Fruit fly (Drosophila melanogaster) whole organism: ENCODE measurements around the gene Kaz-m1.

Source experiments
- CG8478 ChIP-seq: fragments of >200 bp; optimal IDR thresholded peaks from 2 replicates; lab custom pipeline; 2018; ENCODE audit warnings: inconsistent platforms
- Dll ChIP-seq: fragments of >200 bp; optimal IDR thresholded peaks from 2 replicates; lab custom pipeline; 2017
- EcR ChIP-seq, 2 experiments: fragments of >200 bp; optimal IDR thresholded peaks; 2 replicates each; lab custom pipeline; 2017; ENCODE audit warnings: missing biosample characterization in 2 of 2, missing genetic modification characterization in 2 of 2, missing genetic modification reagents in 2 of 2
- pan ChIP-seq: fragments of >200 bp; optimal IDR thresholded peaks from 2 replicates; lab custom pipeline; 2017
- psq ChIP-seq: fragments of >200 bp; optimal IDR thresholded peaks from 2 replicates; lab custom pipeline; 2017
- usp ChIP-seq: fragments of >200 bp; optimal IDR thresholded peaks from 2 replicates; lab custom pipeline; 2017; ENCODE audit warnings: missing biosample characterization, missing genetic modification characterization, mixed read lengths

The Kaz-m1 gene

DNA sequence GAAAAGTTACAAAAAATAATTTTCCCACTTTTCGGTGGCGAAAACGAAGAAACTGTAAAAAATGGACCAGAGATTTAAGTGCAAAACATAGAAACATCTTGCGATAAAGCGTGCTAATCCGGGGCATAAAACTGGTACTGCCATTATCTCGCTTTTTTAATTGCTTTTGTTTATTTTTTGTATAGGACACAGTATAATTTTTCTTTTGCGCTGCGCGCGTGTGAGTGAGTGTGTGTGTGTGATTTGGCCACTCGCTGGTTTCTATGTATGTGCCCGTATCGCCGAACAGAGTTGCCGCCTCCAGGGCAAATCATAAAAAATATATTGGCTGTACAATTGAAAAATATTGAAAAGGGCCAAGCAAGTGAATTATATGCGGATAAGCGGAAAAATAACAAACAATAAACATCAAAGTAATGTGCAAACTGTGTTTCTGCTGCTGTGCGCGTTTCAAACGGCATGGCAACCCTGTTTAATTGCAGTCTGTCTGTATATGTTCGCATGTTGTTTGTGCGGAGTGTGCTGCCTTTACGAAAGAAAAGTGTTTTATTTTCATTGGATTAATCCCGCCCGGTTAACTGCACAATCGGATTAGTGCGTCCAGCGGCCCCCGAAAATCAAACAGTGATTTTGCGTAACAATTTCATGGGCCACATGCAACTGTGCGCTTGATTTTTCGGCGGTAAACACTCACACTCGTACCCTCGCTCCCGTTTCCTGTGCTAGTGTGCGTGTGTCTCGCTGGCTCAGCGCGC is 27.8 kb downstream of the Kaz-m1 start:
- TF ChIP-seq CG8478 (lab: Kevin White, UChicago) (peak; percentile 69), pan (lab: Kevin White, UChicago) (no peak)

DNA sequence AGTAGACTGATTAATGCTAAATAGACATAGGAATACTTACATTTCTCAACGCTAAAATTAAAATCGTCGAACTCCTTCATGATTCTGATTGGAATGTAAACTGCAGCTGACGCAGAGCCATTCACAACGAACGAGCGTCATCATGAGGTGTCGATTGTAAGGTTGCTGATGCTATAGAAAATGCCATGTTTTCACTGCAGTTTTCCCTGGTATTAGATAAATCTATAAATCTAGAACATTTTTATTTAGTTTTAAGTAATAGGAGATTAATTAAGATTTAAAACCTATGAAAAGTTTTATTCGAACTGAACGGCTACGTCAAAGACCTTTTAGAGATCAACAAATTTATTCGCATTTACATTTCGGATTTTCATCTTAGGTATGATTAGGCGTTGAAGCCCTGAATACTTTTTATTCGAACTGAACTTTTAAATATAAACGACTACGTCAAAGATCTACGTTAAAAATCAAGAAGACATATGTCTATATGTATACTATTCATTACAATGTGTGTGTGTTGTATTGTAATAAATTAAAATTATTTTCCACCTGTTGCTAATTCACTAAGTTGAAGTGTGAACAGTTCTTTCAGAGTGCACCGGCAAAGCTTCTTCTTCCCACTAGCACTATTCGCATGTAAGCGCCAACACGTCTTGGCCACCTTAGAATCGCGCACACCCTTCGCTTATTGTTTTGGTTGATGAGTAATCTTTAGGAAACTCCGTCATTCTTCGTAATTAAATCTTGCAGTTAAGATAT is 37.8 kb downstream of the Kaz-m1 start, which contains the start of the genes Exo84 and Vps2:
Gene Exo84 (minus strand): TSS at position 108 of the 759 bp plus-strand sequence.
Gene Vps2 (plus strand): TSS at position 672 of the 759 bp plus-strand sequence.
- no peak for TF ChIP-seq pan (lab: Kevin White, UChicago)
- no peak for TF ChIP-seq EcR (GFP tag; optimal IDR thresholded peaks at IDR 0.05; lab: Kevin White, UChicago)
- no peak for TF ChIP-seq CG8478 (lab: Kevin White, UChicago)
- no peak for TF ChIP-seq psq (lab: Kevin White, UChicago)

DNA sequence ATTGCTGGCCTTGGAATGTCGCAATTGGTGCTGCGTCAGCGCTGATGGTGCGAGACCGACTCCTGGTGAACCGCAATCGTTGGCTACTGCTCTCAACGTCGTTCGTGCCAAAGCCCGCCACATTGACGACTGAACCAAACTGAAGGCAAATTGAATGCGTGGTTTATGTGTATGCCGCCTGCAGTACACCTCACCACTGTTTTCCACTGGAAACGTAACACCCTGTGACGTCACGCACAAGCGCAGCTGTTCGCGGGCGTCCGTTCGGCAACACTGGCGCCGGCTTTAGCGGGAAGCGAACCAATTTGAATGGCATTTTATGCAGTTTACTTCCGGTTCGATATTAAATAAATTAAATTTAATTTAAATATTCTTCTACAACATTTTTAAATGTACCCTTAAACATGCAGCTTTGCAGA is 40.7 kb downstream of the Kaz-m1 start, which contains the start of gene Cmpk:
Gene Cmpk (minus strand): TSS at position 225 of the 419 bp plus-strand sequence.
- TF ChIP-seq Dll (lab: Kevin White, UChicago) (no peak), CG8478 (lab: Kevin White, UChicago) (no peak), usp (GFP tag; lab: Kevin White, UChicago) (no peak), pan (lab: Kevin White, UChicago) (no peak), EcR (GFP tag; optimal IDR thresholded peaks at IDR 0.05; lab: Kevin White, UChicago) (no peak), psq (lab: Kevin White, UChicago) (no peak)

DNA sequence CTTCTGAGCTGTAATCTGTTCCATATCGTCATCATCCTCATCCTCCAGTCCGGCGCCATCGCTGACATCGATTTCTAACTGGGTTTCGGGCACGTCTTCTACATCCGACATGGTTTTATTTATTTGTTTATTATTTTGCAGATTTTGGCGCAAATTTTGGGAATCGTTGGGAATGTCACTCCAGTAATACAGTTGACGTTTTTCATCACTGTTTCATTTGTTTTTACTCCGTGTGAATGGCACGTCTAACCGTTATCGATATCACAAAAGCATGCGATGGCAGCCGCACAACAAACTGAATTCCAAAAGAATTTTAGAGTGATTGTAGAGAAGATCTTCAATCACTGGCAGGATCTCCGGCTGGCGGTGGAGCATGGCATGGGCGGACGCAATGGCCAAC is 41.9 kb downstream of the Kaz-m1 start, which contains the start of the genes Sld5 and CG14543:
Gene Sld5 (minus strand): TSS at position 167 of the 400 bp plus-strand sequence.
Gene CG14543 (plus strand): TSS at position 250 of the 400 bp plus-strand sequence.
- TF ChIP-seq usp (GFP tag; lab: Kevin White, UChicago) (no peak), psq (lab: Kevin White, UChicago) (no peak), CG8478 (lab: Kevin White, UChicago) (no peak), pan (lab: Kevin White, UChicago) (no peak), EcR (GFP tag; optimal IDR thresholded peaks at IDR 0.05; lab: Kevin White, UChicago) (no peak)

DNA sequence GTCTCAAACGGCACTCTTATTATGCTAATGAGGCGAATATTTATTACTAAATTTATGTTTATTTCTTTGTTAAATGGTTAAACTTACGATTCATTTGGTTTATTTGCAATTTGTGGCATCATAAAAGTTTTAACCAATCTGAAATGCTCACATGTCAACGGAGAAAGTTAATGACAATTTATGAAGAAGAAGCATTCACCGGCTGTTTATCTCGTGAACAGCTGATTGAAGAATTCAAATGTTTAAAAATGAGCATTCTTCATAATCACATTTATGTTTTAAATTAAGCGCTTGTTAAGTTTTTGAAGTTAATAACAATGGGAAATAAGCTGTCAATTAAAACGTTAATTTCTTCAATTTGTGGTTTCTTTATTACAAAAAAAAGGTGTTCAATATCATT is 43.5 kb downstream of the Kaz-m1 start, which contains the start of the genes PIG-P and Tcs6:
Gene PIG-P (minus strand): TSS at position 158 of the 400 bp plus-strand sequence.
Gene Tcs6 (minus strand): TSS at position 158 of the 400 bp plus-strand sequence.
- TF ChIP-seq usp (GFP tag; lab: Kevin White, UChicago): no peak
- TF ChIP-seq pan (lab: Kevin White, UChicago): no peak
- TF ChIP-seq EcR (GFP tag; optimal IDR thresholded peaks at IDR 0.05; lab: Kevin White, UChicago): no peak
- TF ChIP-seq Dll (lab: Kevin White, UChicago): no peak
- no peak for TF ChIP-seq CG8478 (lab: Kevin White, UChicago)
- TF ChIP-seq psq (lab: Kevin White, UChicago): no peak

DNA sequence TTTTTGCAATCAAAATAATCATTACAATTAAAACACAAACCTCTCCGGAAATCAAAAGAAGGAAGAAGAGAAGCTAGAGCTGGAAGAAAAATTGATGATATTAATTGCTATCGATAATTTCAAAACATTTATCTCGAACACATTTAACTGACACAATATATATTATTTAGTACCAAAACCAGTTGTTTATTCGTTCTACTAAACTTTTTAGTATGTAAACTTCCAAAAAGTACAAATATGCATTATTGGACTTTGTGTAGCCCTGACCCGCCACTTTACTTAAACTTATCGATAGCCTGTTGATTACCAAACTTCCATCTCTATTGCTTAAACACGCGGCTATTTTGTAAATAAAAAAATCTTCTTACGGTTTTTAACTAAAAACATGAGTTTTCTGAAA is 44.7 kb downstream of the Kaz-m1 start, which contains the start of the genes RpL34a and Trmt61:
Gene RpL34a (minus strand): TSS at position 73 of the 400 bp plus-strand sequence.
Gene Trmt61 (plus strand): TSS at position 302 of the 400 bp plus-strand sequence.
- no peak for TF ChIP-seq EcR (GFP tag; optimal IDR thresholded peaks at IDR 0.05; lab: Kevin White, UChicago)
- TF ChIP-seq psq (lab: Kevin White, UChicago): no peak
- TF ChIP-seq pan (lab: Kevin White, UChicago): no peak
- no peak for TF ChIP-seq usp (GFP tag; lab: Kevin White, UChicago)
- no peak for TF ChIP-seq Dll (lab: Kevin White, UChicago)
- TF ChIP-seq CG8478 (lab: Kevin White, UChicago): no peak

DNA sequence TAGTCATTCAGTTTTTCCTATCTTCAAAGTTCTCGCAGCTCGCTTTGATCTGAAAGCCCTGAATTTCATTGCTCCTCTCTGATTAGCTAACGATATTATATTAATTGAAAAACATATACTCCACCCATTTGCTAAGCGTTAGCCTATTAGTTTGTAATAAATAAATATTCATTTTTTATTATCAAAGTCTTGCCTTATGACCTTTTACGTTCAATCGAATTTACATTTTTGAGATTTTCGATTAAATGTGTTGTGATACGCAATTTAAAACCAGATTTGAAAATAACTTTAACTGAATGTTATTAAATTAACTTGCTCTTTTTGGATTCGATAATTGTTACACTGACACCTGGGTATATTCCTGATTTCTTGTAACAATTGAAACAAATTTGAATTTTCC is 48.4 kb downstream of the Kaz-m1 start, which contains the start of gene CG14551:
Gene CG14551 (minus strand): TSS at position 101 of the 400 bp plus-strand sequence.
- TF ChIP-seq pan (lab: Kevin White, UChicago) (no peak), Dll (lab: Kevin White, UChicago) (no peak), EcR (GFP tag; optimal IDR thresholded peaks at IDR 0.05; lab: Kevin White, UChicago) (no peak), psq (lab: Kevin White, UChicago) (no peak), CG8478 (lab: Kevin White, UChicago) (no peak), usp (GFP tag; lab: Kevin White, UChicago) (no peak)

DNA sequence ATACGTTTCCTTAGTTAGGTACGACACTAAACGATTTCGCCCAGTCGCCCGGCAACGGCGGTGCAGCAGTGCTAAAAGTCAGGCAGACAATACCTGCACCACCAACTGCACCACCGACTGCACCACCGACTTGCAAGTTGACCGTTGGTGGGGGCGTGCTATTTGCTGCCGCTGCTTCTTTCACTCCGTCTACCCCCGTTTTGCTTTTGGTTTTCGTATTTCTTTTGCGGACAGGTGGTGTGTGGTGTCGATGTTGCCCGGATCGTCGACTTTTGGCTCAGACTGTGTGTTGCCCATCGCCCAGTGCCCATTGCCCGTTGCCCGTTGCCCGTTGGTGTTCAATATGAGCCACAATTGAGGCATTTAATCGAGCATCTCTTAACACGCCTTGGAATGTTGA is 50.2 kb downstream of the Kaz-m1 start:
- TF ChIP-seq EcR (GFP tag; optimal IDR thresholded peaks at IDR 0.05; lab: Kevin White, UChicago) (no peak), pan (lab: Kevin White, UChicago) (no peak), Dll (lab: Kevin White, UChicago) (no peak), usp (GFP tag; lab: Kevin White, UChicago) (no peak), psq (lab: Kevin White, UChicago) (no peak), CG8478 (lab: Kevin White, UChicago) (no peak)
